Fruit fly (Drosophila melanogaster): ENCODE results near the gene CG14985.

DNA sequence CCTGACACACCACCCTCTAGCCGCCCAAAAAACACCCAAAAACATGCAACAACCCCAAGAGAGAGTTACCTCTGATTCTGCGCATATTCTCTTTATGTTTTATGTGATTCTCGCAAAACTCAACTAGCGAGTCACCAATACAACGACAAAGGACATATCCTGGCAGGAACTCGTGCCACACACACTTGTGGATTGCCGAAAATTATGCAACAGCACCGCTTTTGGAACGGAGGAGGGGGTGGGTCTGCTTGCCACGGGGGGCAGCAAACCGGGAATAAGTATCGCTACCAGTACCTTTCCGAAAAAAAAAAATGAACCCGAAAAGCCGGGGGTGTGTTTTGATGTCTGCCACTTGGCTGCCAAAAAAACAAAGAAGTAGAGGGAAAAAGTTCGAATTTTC lies 38.2 kb upstream of the CG14985 start:
- TF ChIP-seq cic (GFP tag; optimal IDR thresholded peaks at IDR 0.05) (no peak), bab1 (GFP tag; optimal IDR thresholded peaks at IDR 0.05) (no peak), ovo (GFP tag; optimal IDR thresholded peaks at IDR 0.05) (no peak), CG12768 (GFP tag; optimal IDR thresholded peaks at IDR 0.05) (no peak), Mnt (GFP tag; optimal IDR thresholded peaks at IDR 0.05) (no peak), kay (GFP tag; ENCODE audit: borderline replicate concordance) (no peak), pad (GFP tag; optimal IDR thresholded peaks at IDR 0.05) (no peak), Crg-1 (GFP tag; optimal IDR thresholded peaks at IDR 0.05) (no peak), toe (GFP tag; optimal IDR thresholded peaks at IDR 0.05) (no peak), CG7101 (tag; optimal IDR thresholded peaks at IDR 0.05) (no peak)

All from whole organism, adult.